Fruit fly (Drosophila melanogaster) whole organism: ENCODE results near the gene Cka.
A peak's percentile ranks its signal among the peaks of the same experiment; 100 is the strongest.

ENCODE experiments used
- CG8478 ChIP-seq: fragments of >200 bp; optimal IDR thresholded peaks from 2 replicates; lab custom pipeline; 2018; ENCODE audit warnings: inconsistent platforms
- Dll ChIP-seq: fragments of >200 bp; optimal IDR thresholded peaks from 2 replicates; lab custom pipeline; 2017
- pan ChIP-seq: fragments of >200 bp; optimal IDR thresholded peaks from 2 replicates; lab custom pipeline; 2017
- psq ChIP-seq: fragments of >200 bp; optimal IDR thresholded peaks from 2 replicates; lab custom pipeline; 2017
- usp ChIP-seq: fragments of >200 bp; optimal IDR thresholded peaks from 2 replicates; lab custom pipeline; 2017; ENCODE audit warnings: missing biosample characterization, missing genetic modification characterization, mixed read lengths

dm6 chr2L:8001694-8002627 lies 28.6 kb upstream of the Cka start:
- TF ChIP-seq usp (no peak), pan (lab: Kevin White, UChicago) (peak; percentile 41), psq (lab: Kevin White, UChicago) (no peak), CG8478 (lab: Kevin White, UChicago) (no peak), Dll (lab: Kevin White, UChicago) (no peak)
